Worm (Caenorhabditis elegans) whole organism, early embryonic: ENCODE results near the gene H25P19.1.

Experiments
- B0310.2 ChIP-seq: sonication (generic microtip); optimal IDR thresholded peaks from 2 replicates; lab custom pipeline; 2016; ENCODE audit warnings: mild to moderate bottlenecking, missing genetic modification characterization, missing compliant biosample characterization
- F13C5.2 ChIP-seq: sonication (generic microtip); optimal IDR thresholded peaks from 2 replicates; lab custom pipeline; 2017; ENCODE audit warnings: mild to moderate bottlenecking, missing genetic modification characterization, inconsistent platforms, missing compliant biosample characterization
- aly-1 ChIP-seq: sonication (generic microtip); optimal IDR thresholded peaks from 2 replicates; lab custom pipeline; 2016; ENCODE audit warnings: missing genetic modification characterization, missing compliant biosample characterization
- ama-1 ChIP-seq: fragments of 150-350 bp; optimal IDR thresholded peaks from 2 replicates; lab custom pipeline; 2014
- ceh-13 ChIP-seq: fragments of 200-800 bp; sonication (Bioruptor generic); optimal IDR thresholded peaks from 2 replicates; lab custom pipeline; 2018; ENCODE audit warnings: mild to moderate bottlenecking, missing genetic modification characterization, missing compliant biosample characterization
- ceh-36 ChIP-seq: sonication (generic microtip); optimal IDR thresholded peaks from 2 replicates; lab custom pipeline; 2016; ENCODE audit warnings: missing genetic modification characterization, inconsistent platforms, missing compliant biosample characterization
- ets-7 ChIP-seq: sonication (generic microtip); optimal IDR thresholded peaks from 2 replicates; lab custom pipeline; 2016; ENCODE audit warnings: missing genotype, missing genetic modification characterization, missing compliant biosample characterization
- flt-1 ChIP-seq: fragments of 200-800 bp; sonication (Bioruptor generic); IDR thresholded peaks from 2 replicates; pipeline ENCODE4 v1.3.6; 2022; ENCODE audit warnings: missing genetic modification characterization, missing compliant biosample characterization
- hmbx-1 ChIP-seq: sonication (generic microtip); optimal IDR thresholded peaks from 2 replicates; lab custom pipeline; 2016; ENCODE audit warnings: mild to moderate bottlenecking, missing genetic modification characterization, missing compliant biosample characterization
- hmg-4 ChIP-seq: fragments of 200-800 bp; sonication (Bioruptor generic); optimal IDR thresholded peaks from 2 replicates; lab custom pipeline; 2018; ENCODE audit warnings: mild to moderate bottlenecking, missing genetic modification characterization, missing compliant biosample characterization
- hnd-1 ChIP-seq: sonication (generic microtip); optimal IDR thresholded peaks from 2 replicates; lab custom pipeline; 2016; ENCODE audit warnings: missing genetic modification characterization, missing compliant biosample characterization
- pes-1 ChIP-seq: fragments of 200-800 bp; sonication (Bioruptor generic); IDR thresholded peaks from 2 replicates; pipeline ENCODE4 v1.3.6; 2022; ENCODE audit warnings: missing genetic modification reagents, missing genetic modification characterization, missing compliant biosample characterization
- scrt-1 ChIP-seq: fragments of 200-800 bp; sonication (Bioruptor generic); IDR thresholded peaks from 2 replicates; pipeline ENCODE4 v1.3.6; 2022; ENCODE audit warnings: missing genetic modification characterization, missing compliant biosample characterization
- sea-1 ChIP-seq: fragments of 200-800 bp; sonication (Bioruptor generic); conservative IDR thresholded peaks from 2 replicates; pipeline ENCODE4 v1.3.6; 2022; ENCODE audit warnings: missing genetic modification characterization, missing compliant biosample characterization
- tbx-11 ChIP-seq: fragments of 200-800 bp; sonication (Bioruptor generic); IDR thresholded peaks from 2 replicates; pipeline ENCODE4 v1.3.6; 2022; ENCODE audit warnings: missing genetic modification characterization, missing compliant biosample characterization
- tbx-37 ChIP-seq: fragments of 200-800 bp; sonication (Bioruptor generic); conservative IDR thresholded peaks from 2 replicates; pipeline ENCODE4 v1.3.6; 2022; ENCODE audit warnings: missing genetic modification reagents, missing genetic modification characterization, missing compliant biosample characterization
- tra-4 ChIP-seq: sonication (generic microtip); optimal IDR thresholded peaks from 2 replicates; lab custom pipeline; 2017; ENCODE audit warnings: missing genetic modification characterization, missing compliant biosample characterization

The H25P19.1 gene

DNA sequence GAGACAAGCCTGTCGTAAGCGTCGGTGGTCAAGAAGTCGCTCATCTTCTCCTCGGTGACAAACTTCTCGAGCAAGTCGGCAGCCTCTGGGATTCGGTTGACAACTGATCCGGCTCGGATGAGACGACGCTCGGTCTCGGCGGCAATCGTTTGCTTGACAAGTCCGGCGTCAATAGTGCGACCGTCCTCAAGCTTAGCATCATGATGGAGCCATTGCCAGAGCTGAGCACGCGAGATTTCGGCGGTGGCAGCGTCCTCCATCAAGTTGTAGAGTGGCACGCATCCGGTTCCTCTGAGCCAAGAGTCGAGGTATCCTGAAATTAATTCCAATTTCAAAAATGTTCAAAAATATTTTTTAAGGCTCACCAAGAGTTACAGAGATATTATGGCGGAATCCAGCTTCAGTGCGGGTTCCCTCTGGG is 37.0 kb downstream of the H25P19.1 start:
- TF ChIP-seq sea-1 (GFP tag; lab: Robert Waterston, UW) (no peak), hmg-4 (GFP tag; lab: Kevin White, UChicago) (no peak), ceh-36 (tag; lab: Kevin White, UChicago) (no peak), ceh-13 (GFP tag; lab: Kevin White, UChicago) (no peak), F13C5.2 (no peak)

DNA sequence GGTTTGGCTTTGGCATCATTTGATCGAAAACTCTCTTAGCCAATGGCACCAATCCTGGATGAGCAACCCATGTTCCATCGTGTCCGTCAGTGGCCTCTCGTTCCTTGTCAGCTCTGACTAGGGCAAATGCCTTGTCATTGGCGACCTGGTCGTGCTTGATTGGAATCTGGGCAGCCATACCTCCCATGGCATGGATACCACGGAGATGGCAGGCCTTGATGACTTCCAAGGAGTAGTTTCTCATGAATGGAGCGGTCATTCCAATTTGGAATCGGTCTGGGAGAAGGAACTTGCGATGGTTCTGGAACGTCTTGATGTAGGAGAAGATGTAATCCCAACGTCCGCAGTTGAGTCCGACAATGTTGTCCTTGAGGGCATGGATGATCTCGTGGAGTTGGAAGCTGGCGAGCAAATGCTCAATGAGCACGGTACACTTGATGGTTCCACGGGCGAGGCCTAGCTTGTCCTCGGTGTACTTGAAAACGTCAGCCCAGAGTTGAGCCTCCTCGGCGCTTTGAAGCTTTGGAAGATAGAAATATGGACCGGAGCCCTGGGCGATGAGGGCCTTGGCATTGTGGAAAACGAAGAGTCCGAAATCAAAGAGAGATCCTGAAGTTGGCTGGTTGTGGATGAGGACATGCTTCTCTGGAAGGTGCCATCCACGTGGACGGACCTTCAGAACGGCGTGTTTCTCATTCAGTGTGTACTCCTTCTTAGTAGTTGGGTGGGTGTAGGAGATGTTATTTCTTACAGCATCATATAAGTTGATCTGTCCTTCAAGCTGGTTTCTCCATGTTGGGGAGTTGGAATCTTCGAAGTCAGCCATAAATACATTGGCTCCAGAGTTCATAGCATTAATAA is 37.7 kb downstream of the H25P19.1 start:
- TF ChIP-seq scrt-1 (GFP tag; lab: Robert Waterston, UW) = no peak
- no peak for TF ChIP-seq F13C5.2
- TF ChIP-seq hmbx-1 (tag; lab: Kevin White, UChicago) = no peak
- no peak for TF ChIP-seq ets-7 (tag; lab: Kevin White, UChicago)
- TF ChIP-seq ceh-36 (tag; lab: Kevin White, UChicago) = no peak
- TF ChIP-seq aly-1 (tag; lab: Kevin White, UChicago) = no peak
- no peak for TF ChIP-seq tbx-37 (GFP tag; lab: Robert Waterston, UW)
- no peak for TF ChIP-seq sea-1 (GFP tag; lab: Robert Waterston, UW)
- TF ChIP-seq B0310.2 (tag; lab: Kevin White, UChicago) = no peak
- no peak for TF ChIP-seq tbx-11 (GFP tag; lab: Robert Waterston, UW)
- no peak for TF ChIP-seq hnd-1 (tag; lab: Kevin White, UChicago)
- no peak for TF ChIP-seq ama-1
- no peak for TF ChIP-seq hmg-4 (GFP tag; lab: Kevin White, UChicago)
- TF ChIP-seq tra-4 (tag; lab: Kevin White, UChicago) = no peak
- no peak for TF ChIP-seq flt-1
- no peak for TF ChIP-seq ceh-13 (GFP tag; lab: Kevin White, UChicago)
- no peak for TF ChIP-seq pes-1 (GFP tag; lab: Robert Waterston, UW)

ce11 chrV:725807-726572 is 38.5 kb downstream of the H25P19.1 start:
- TF ChIP-seq flt-1 (no peak), hnd-1 (tag; lab: Kevin White, UChicago) (no peak), pes-1 (GFP tag; lab: Robert Waterston, UW) (no peak), tra-4 (tag; lab: Kevin White, UChicago) (no peak), aly-1 (tag; lab: Kevin White, UChicago) (peak; percentile 12), ama-1 (no peak)

ce11 chrV:726573-727483 is 39.3 kb downstream of the H25P19.1 start:
- TF ChIP-seq hnd-1 (tag; lab: Kevin White, UChicago) = no peak
- TF ChIP-seq hmg-4 (GFP tag; lab: Kevin White, UChicago) = no peak
- TF ChIP-seq tbx-37 (GFP tag; lab: Robert Waterston, UW) = no peak
- no peak for TF ChIP-seq aly-1 (tag; lab: Kevin White, UChicago)
- TF ChIP-seq ama-1 = no peak
- TF ChIP-seq hmbx-1 (tag; lab: Kevin White, UChicago) = no peak
- TF ChIP-seq tra-4 (tag; lab: Kevin White, UChicago) = no peak
- no peak for TF ChIP-seq pes-1 (GFP tag; lab: Robert Waterston, UW)
- TF ChIP-seq B0310.2 (tag; lab: Kevin White, UChicago) = no peak
- TF ChIP-seq flt-1 = no peak

DNA sequence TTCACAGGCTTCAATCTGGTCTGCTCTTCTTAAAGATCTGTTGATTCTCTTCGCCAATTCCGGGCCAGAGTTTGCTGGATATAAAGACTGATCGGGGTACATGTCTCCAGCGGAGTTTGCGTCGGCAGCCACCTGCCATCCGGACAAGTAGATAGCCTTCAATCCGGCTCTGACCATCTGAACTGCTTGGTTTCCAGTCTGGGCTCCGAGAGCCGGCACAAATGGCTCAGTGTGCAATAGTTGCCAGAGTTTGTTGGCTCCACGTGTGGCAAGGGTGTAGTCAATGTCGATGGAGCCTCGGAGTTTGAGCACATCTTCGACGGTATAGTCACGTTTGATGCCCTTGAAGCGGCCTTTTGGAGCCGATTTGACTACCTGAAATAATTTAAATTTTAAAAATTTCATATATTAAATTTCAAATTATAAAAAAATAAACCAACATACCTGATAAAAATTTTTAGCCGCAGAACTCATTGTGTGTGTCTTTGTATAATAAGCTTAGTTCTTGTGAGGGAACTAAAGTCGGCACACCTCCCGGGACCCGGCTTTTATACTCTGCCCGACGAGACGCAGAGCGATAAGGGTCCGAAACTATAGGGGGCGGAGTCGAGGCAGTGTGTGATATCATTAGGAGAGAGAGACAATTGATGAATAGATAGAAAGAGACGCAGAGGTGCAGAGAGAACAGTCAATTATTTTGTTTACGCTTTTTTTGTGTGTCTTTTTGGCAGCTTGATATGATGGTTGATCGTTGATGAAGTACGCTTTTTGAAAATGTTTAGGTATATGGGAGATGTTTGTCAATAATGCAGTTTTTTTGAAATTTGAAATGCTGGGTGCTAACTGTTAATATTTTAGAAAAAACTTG is 40.2 kb downstream of the H25P19.1 start, which contains the start of the genes icl-1 and srh-2:
icl-1 (minus strand) TSS at position 521 of the 868 bp plus-strand sequence.
srh-2 (plus strand) TSS at position 818 of the 868 bp plus-strand sequence.
- no peak for TF ChIP-seq scrt-1 (GFP tag; lab: Robert Waterston, UW)
- no peak for TF ChIP-seq flt-1
- no peak for TF ChIP-seq tra-4 (tag; lab: Kevin White, UChicago)
- no peak for TF ChIP-seq pes-1 (GFP tag; lab: Robert Waterston, UW)
- no peak for TF ChIP-seq tbx-37 (GFP tag; lab: Robert Waterston, UW)
- no peak for TF ChIP-seq hmbx-1 (tag; lab: Kevin White, UChicago)
- TF ChIP-seq sea-1 (GFP tag; lab: Robert Waterston, UW) = no peak
- no peak for TF ChIP-seq F13C5.2
- TF ChIP-seq ama-1 = no peak
- no peak for TF ChIP-seq hnd-1 (tag; lab: Kevin White, UChicago)
- no peak for TF ChIP-seq tbx-11 (GFP tag; lab: Robert Waterston, UW)
- no peak for TF ChIP-seq aly-1 (tag; lab: Kevin White, UChicago)
- no peak for TF ChIP-seq ets-7 (tag; lab: Kevin White, UChicago)
- no peak for TF ChIP-seq hmg-4 (GFP tag; lab: Kevin White, UChicago)
- TF ChIP-seq ceh-13 (GFP tag; lab: Kevin White, UChicago) = no peak
- no peak for TF ChIP-seq ceh-36 (tag; lab: Kevin White, UChicago)
- no peak for TF ChIP-seq B0310.2 (tag; lab: Kevin White, UChicago)
